Worm (Caenorhabditis elegans): ENCODE results near the gene C24A8.5.

The C24A8.5 gene

ce11 chrX:4297452-4297851 lies 31.3 kb downstream of the C24A8.5 start, which contains the start of gene paf-2:
Gene paf-2 (minus strand): TSS chrX:4297741.
- TF ChIP-seq nhr-120 (GFP tag; IDR thresholded peaks at IDR 0.05): no peak
- no peak for TF ChIP-seq unc-130 (GFP tag; optimal IDR thresholded peaks at IDR 0.05)
- TF ChIP-seq F22D6.2 (tag; optimal IDR thresholded peaks at IDR 0.05): no peak
- TF ChIP-seq ceh-27 (GFP tag; optimal IDR thresholded peaks at IDR 0.05): peak; percentile 40
- TF ChIP-seq rcor-1 (GFP tag; IDR thresholded peaks at IDR 0.05): no peak
- TF ChIP-seq K11D2.4 (GFP tag; IDR thresholded peaks at IDR 0.05): no peak
- no peak for TF ChIP-seq nfya-2 (GFP tag; IDR thresholded peaks at IDR 0.05)

ce11 chrX:4295917-4296316 lies 32.8 kb downstream of the C24A8.5 start:
- TF ChIP-seq repo-1 (tag; optimal IDR thresholded peaks at IDR 0.05) (no peak), fkh-3 (tag; optimal IDR thresholded peaks at IDR 0.05) (no peak), F57C9.4 (tag; optimal IDR thresholded peaks at IDR 0.05) (no peak), Y79H2A.3 (GFP tag; conservative IDR thresholded peaks at IDR 0.05) (no peak), nfya-2 (GFP tag; IDR thresholded peaks at IDR 0.05) (no peak), bed-1 (GFP tag; IDR thresholded peaks at IDR 0.05) (no peak), F49E8.2 (tag; optimal IDR thresholded peaks at IDR 0.05; ENCODE audit: insufficient read depth) (no peak), ets-4 (GFP tag; optimal IDR thresholded peaks at IDR 0.05) (no peak), F23B12.7 (tag; optimal IDR thresholded peaks at IDR 0.05; ENCODE audit: insufficient read depth) (no peak), T07F8.4 (tag; optimal IDR thresholded peaks at IDR 0.05) (no peak), atf-7 (tag; optimal IDR thresholded peaks at IDR 0.05) (no peak), cebp-2 (GFP tag; IDR thresholded peaks at IDR 0.05) (no peak), madf-3 (GFP tag; IDR thresholded peaks at IDR 0.05) (no peak), aptf-2 (GFP tag; conservative IDR thresholded peaks at IDR 0.05) (no peak), snpc-1.1 (tag; optimal IDR thresholded peaks at IDR 0.05; ENCODE audit: insufficient read depth) (no peak), madf-10 (tag; optimal IDR thresholded peaks at IDR 0.05) (no peak)

- TF ChIP-seq cebp-1 (GFP tag; IDR thresholded peaks at IDR 0.05): peak; percentile 38; the same call in 1 of the 2 replicates
- TF ChIP-seq cebp-1 (tag; optimal IDR thresholded peaks at IDR 0.05): peak; percentile 84
- peak; percentile 26 for TF ChIP-seq nhr-80 (tag; optimal IDR thresholded peaks at IDR 0.05)
- no peak for TF ChIP-seq F55B11.4 (tag; optimal IDR thresholded peaks at IDR 0.05; ENCODE audit: borderline replicate concordance, insufficient read depth)
- peak; percentile 31; the same call in 1 of the 2 replicates for TF ChIP-seq egrh-3 (GFP tag; IDR thresholded peaks at IDR 0.05)
Measured at ce11 chrX:4294957-4295356, 33.8 kb downstream of the C24A8.5 start.

ce11 chrX:4289805-4290204 lies 38.9 kb downstream of the C24A8.5 start:
- TF ChIP-seq ekl-4 (GFP tag; IDR thresholded peaks at IDR 0.05) (no peak), ccch-3 (GFP tag; optimal IDR thresholded peaks at IDR 0.05) (no peak), nfya-1 (tag; optimal IDR thresholded peaks at IDR 0.05; ENCODE audit: borderline replicate concordance, insufficient read depth) (no peak), snpc-4 (GFP tag; optimal IDR thresholded peaks at IDR 0.05) (no peak), snpc-4 (tag; optimal IDR thresholded peaks at IDR 0.05) (no peak), ets-4 (GFP tag; optimal IDR thresholded peaks at IDR 0.05) (no peak), dpl-1 (GFP tag; optimal IDR thresholded peaks at IDR 0.05) (no peak), lin-54 (GFP tag; optimal IDR thresholded peaks at IDR 0.05) (no peak), nfyb-1 (GFP tag; IDR thresholded peaks at IDR 0.05) (no peak), Y56A3A.18 (GFP tag; IDR thresholded peaks at IDR 0.05) (no peak), hrde-1 (tag; optimal IDR thresholded peaks at IDR 0.05; ENCODE audit: borderline replicate concordance) (no peak), egl-18 (GFP tag; IDR thresholded peaks at IDR 0.05) (no peak), attf-5 (GFP tag; optimal IDR thresholded peaks at IDR 0.05) (no peak), rpc-1 (optimal IDR thresholded peaks at IDR 0.05) (no peak), rpc-1 (tag; optimal IDR thresholded peaks at IDR 0.05) (no peak)

Measured in whole organism, young adult.